Fruit fly (Drosophila melanogaster) whole organism, pupa: Measurements from ENCODE around the gene CG4098.

ENCODE experiments used
- CG10348 ChIP-seq: fragments of 200-800 bp; sonication (Bioruptor generic); IDR thresholded peaks from 2 replicates; pipeline ENCODE4 v1.3.6; 2022; ENCODE audit warnings: missing biosample characterization, missing genetic modification characterization
- CG12605 ChIP-seq: fragments of 200-800 bp; sonication (Bioruptor generic); IDR thresholded peaks from 2 replicates; pipeline ENCODE4 v1.3.6; 2022; ENCODE audit warnings: missing biosample characterization, missing genetic modification characterization
- CG13204 ChIP-seq: fragments of 200-800 bp; sonication (Bioruptor generic); optimal IDR thresholded peaks from 2 replicates; lab custom pipeline; 2018; ENCODE audit warnings: missing biosample characterization, mild to moderate bottlenecking, missing genetic modification characterization, moderate library complexity
- CG14655 ChIP-seq: fragments of 200-800 bp; sonication (Bioruptor generic); optimal IDR thresholded peaks from 3 replicates; lab custom pipeline; 2017; ENCODE audit warnings: mild to moderate bottlenecking, missing biosample characterization, missing genetic modification reagents, missing genetic modification characterization
- CG15710 ChIP-seq: fragments of 200-800 bp; sonication (Bioruptor generic); optimal IDR thresholded peaks from 2 replicates; lab custom pipeline; 2018; ENCODE audit warnings: missing biosample characterization, mild to moderate bottlenecking, missing genetic modification characterization, moderate library complexity
- CG17806 ChIP-seq: fragments of 200-800 bp; sonication (Bioruptor generic); optimal IDR thresholded peaks from 2 replicates; lab custom pipeline; 2018; ENCODE audit warnings: missing biosample characterization, mild to moderate bottlenecking, missing genetic modification characterization, moderate library complexity
- CG32121 ChIP-seq: fragments of 200-800 bp; sonication (Bioruptor generic); IDR thresholded peaks from 2 replicates; pipeline ENCODE4 v1.3.6; 2022; ENCODE audit warnings: missing biosample characterization, missing genetic modification characterization
- CG34367 ChIP-seq: fragments of 200-800 bp; sonication (Bioruptor generic); optimal IDR thresholded peaks from 2 replicates; lab custom pipeline; 2018; ENCODE audit warnings: missing biosample characterization, mild to moderate bottlenecking, missing genetic modification characterization
- CG4496 ChIP-seq: fragments of 200-800 bp; sonication (Bioruptor generic); IDR thresholded peaks from 3 replicates; pipeline ENCODE4 v1.3.6; 2022; ENCODE audit warnings: missing biosample characterization, missing genetic modification characterization
- CG8159 ChIP-seq: fragments of 200-800 bp; sonication (Bioruptor generic); optimal IDR thresholded peaks from 3 replicates; lab custom pipeline; 2018; ENCODE audit warnings: missing biosample characterization, mild to moderate bottlenecking, missing genetic modification characterization, moderate library complexity
- CG8301 ChIP-seq: fragments of 200-800 bp; sonication (Bioruptor generic); optimal IDR thresholded peaks from 2 replicates; lab custom pipeline; 2018; ENCODE audit warnings: missing biosample characterization, mild to moderate bottlenecking, missing genetic modification characterization
- CG9948 ChIP-seq: fragments of 200-800 bp; sonication (Bioruptor generic); optimal IDR thresholded peaks from 2 replicates; lab custom pipeline; 2018; ENCODE audit warnings: missing biosample characterization, mild to moderate bottlenecking, missing genetic modification characterization, moderate library complexity
- D1 ChIP-seq: fragments of 200-800 bp; sonication (Bioruptor generic); optimal IDR thresholded peaks from 2 replicates; lab custom pipeline; 2018; ENCODE audit warnings: missing biosample characterization, mild to moderate bottlenecking, missing genetic modification characterization, moderate library complexity
- EcR ChIP-seq: fragments of 200-800 bp; sonication (Bioruptor generic); optimal IDR thresholded peaks from 3 replicates; lab custom pipeline; 2019; ENCODE audit warnings: missing biosample characterization, missing genetic modification characterization, mild to moderate bottlenecking, moderate library complexity, missing genetic modification reagents
- Ets98B ChIP-seq: fragments of 200-800 bp; sonication (Bioruptor generic); IDR thresholded peaks from 2 replicates; pipeline ENCODE4 v1.3.6; 2022; ENCODE audit warnings: missing biosample characterization, missing genetic modification characterization
- Pif1A ChIP-seq: fragments of 200-800 bp; sonication (Bioruptor generic); optimal IDR thresholded peaks from 3 replicates; lab custom pipeline; 2016; ENCODE audit warnings: missing biosample characterization, missing genetic modification characterization
- Pif1B ChIP-seq: fragments of 200-800 bp; sonication (Bioruptor generic); optimal IDR thresholded peaks from 3 replicates; lab custom pipeline; 2016; ENCODE audit warnings: missing biosample characterization, missing genetic modification characterization
- Snoo ChIP-seq: fragments of 200-800 bp; sonication (Bioruptor generic); optimal IDR thresholded peaks from 3 replicates; lab custom pipeline; 2017; ENCODE audit warnings: missing biosample characterization, mild to moderate bottlenecking, missing genetic modification characterization, inconsistent platforms
- fd96Ca ChIP-seq: fragments of 200-800 bp; sonication (Bioruptor generic); IDR thresholded peaks from 3 replicates; pipeline ENCODE4 v1.3.6; 2022; ENCODE audit warnings: missing biosample characterization, missing genetic modification characterization
- gl ChIP-seq: fragments of 200-800 bp; sonication (Bioruptor generic); optimal IDR thresholded peaks from 2 replicates; lab custom pipeline; 2018; ENCODE audit warnings: missing biosample characterization, mild to moderate bottlenecking, missing genetic modification characterization
- rn ChIP-seq: fragments of 200-800 bp; sonication (Bioruptor generic); IDR thresholded peaks from 2 replicates; pipeline ENCODE4 v1.3.6; 2022; ENCODE audit warnings: missing biosample characterization, missing genetic modification characterization

CG4098 gene

dm6 chr3L:16642088-16642507 is 33.0 kb upstream of the CG4098 start:
- no peak for TF ChIP-seq Ets98B
- peak; percentile 64 for TF ChIP-seq CG34367 (tag; lab: Kevin White, UChicago)
- no peak for TF ChIP-seq rn
- TF ChIP-seq CG13204 (GFP tag; lab: Kevin White, UChicago): peak; percentile 46
- peak; percentile 74 for TF ChIP-seq CG8301 (tag; lab: Kevin White, UChicago)
- TF ChIP-seq Pif1B (GFP tag; lab: Kevin White, UChicago): peak; percentile 63
- TF ChIP-seq Snoo (tag; lab: Kevin White, UChicago): peak; percentile 74
- TF ChIP-seq fd96Ca (GFP tag; lab: Robert Waterston, UW): no peak; the same call in 2 of the 3 replicates
- TF ChIP-seq CG15710 (tag; lab: Kevin White, UChicago): peak; percentile 77
- TF ChIP-seq CG12605 (GFP tag; lab: Robert Waterston, UW): no peak
- peak; percentile 35; the same call in 1 of the 2 replicates for TF ChIP-seq CG32121
- peak; percentile 89 for TF ChIP-seq CG14655 (GFP tag; lab: Kevin White, UChicago)
- peak; percentile 81 for TF ChIP-seq Pif1A (GFP tag; lab: Kevin White, UChicago)
- peak; percentile 68 for TF ChIP-seq D1
- peak; percentile 83 for TF ChIP-seq CG9948
- no peak for TF ChIP-seq CG10348 (GFP tag; lab: Robert Waterston, UW)
- TF ChIP-seq CG4496 (GFP tag; lab: Robert Waterston, UW): no peak
- no peak for TF ChIP-seq EcR
- TF ChIP-seq gl (tag; lab: Kevin White, UChicago): peak; percentile 6
- peak; percentile 57 for TF ChIP-seq CG17806 (tag; lab: Kevin White, UChicago)
- TF ChIP-seq CG8159 (tag; lab: Kevin White, UChicago): peak; percentile 85

dm6 chr3L:16641094-16641493 is 31.9 kb upstream of the CG4098 start:
- no peak for TF ChIP-seq CG4496 (GFP tag; lab: Robert Waterston, UW)
- TF ChIP-seq CG9948: no peak
- no peak for TF ChIP-seq gl (tag; lab: Kevin White, UChicago)
- no peak for TF ChIP-seq rn
- no peak for TF ChIP-seq CG8301 (tag; lab: Kevin White, UChicago)
- TF ChIP-seq Snoo (tag; lab: Kevin White, UChicago): no peak
- no peak for TF ChIP-seq Ets98B
- TF ChIP-seq CG13204 (GFP tag; lab: Kevin White, UChicago): no peak
- no peak for TF ChIP-seq Pif1B (GFP tag; lab: Kevin White, UChicago)
- no peak for TF ChIP-seq CG32121
- no peak for TF ChIP-seq Pif1A (GFP tag; lab: Kevin White, UChicago)
- no peak for TF ChIP-seq CG12605 (GFP tag; lab: Robert Waterston, UW)
- TF ChIP-seq D1: no peak
- TF ChIP-seq CG8159 (tag; lab: Kevin White, UChicago): no peak
- TF ChIP-seq fd96Ca (GFP tag; lab: Robert Waterston, UW): no peak
- no peak for TF ChIP-seq CG15710 (tag; lab: Kevin White, UChicago)

dm6 chr3L:16640509-16641068 is 31.4 kb upstream of the CG4098 start:
- TF ChIP-seq Snoo (tag; lab: Kevin White, UChicago) (peak; percentile 34), CG15710 (tag; lab: Kevin White, UChicago) (no peak)

- TF ChIP-seq CG13204 (GFP tag; lab: Kevin White, UChicago) (no peak), Ets98B (peak; percentile 34; the same call in 1 of the 2 replicates), Snoo (tag; lab: Kevin White, UChicago) (peak; percentile 27), CG15710 (tag; lab: Kevin White, UChicago) (peak; percentile 2), CG8159 (tag; lab: Kevin White, UChicago) (peak; percentile 47), Pif1B (GFP tag; lab: Kevin White, UChicago) (no peak), CG4496 (GFP tag; lab: Robert Waterston, UW) (no peak), CG10348 (GFP tag; lab: Robert Waterston, UW) (no peak), CG9948 (peak; percentile 2), D1 (no peak), CG34367 (tag; lab: Kevin White, UChicago) (no peak), EcR (peak; percentile 80), CG14655 (GFP tag; lab: Kevin White, UChicago) (peak; percentile 3), Pif1A (GFP tag; lab: Kevin White, UChicago) (no peak)
Observed at dm6 chr3L:16638639-16639388, 29.7 kb upstream of the CG4098 start.

- TF ChIP-seq CG14655 (GFP tag; lab: Kevin White, UChicago): peak; percentile 27
- TF ChIP-seq Pif1A (GFP tag; lab: Kevin White, UChicago): peak; percentile 40
- TF ChIP-seq CG8301 (tag; lab: Kevin White, UChicago): peak; percentile 9
- TF ChIP-seq CG9948: no peak
- no peak for TF ChIP-seq CG8159 (tag; lab: Kevin White, UChicago)
- TF ChIP-seq CG4496 (GFP tag; lab: Robert Waterston, UW): 0 out of 3 replicates have a peak, but pooled peaks have one; percentile 23
- TF ChIP-seq Ets98B: peak; percentile 14; the same call in 1 of the 2 replicates
- peak; percentile 30 for TF ChIP-seq Pif1B (GFP tag; lab: Kevin White, UChicago)
Observed at dm6 chr3L:16635566-16636210, 26.5 kb upstream of the CG4098 start.
